Fruit fly (Drosophila melanogaster) whole organism, embryonic: ENCODE data around the gene CG12112.
A peak's percentile ranks its signal among the peaks of the same experiment; 100 is the strongest.

Experiments used
- Atf6 ChIP-seq: fragments of 200-800 bp; sonication (Bioruptor generic); IDR thresholded peaks from 2 replicates; pipeline ENCODE4 v1.3.6; 2022; ENCODE audit warnings: missing biosample characterization, missing genetic modification characterization
- B-H2 ChIP-seq: fragments of 200-800 bp; sonication (Bioruptor generic); optimal IDR thresholded peaks from 2 replicates; lab custom pipeline; 2018; ENCODE audit warnings: missing biosample characterization, mild to moderate bottlenecking, missing genetic modification characterization
- CG10209 ChIP-seq: fragments of 200-800 bp; sonication (Bioruptor generic); optimal IDR thresholded peaks from 3 replicates; lab custom pipeline; 2017; ENCODE audit warnings: missing biosample characterization, mild to moderate bottlenecking, missing genetic modification characterization, missing genetic modification reagents
- CG12299 ChIP-seq: fragments of 200-800 bp; sonication (Bioruptor generic); optimal IDR thresholded peaks from 2 replicates; lab custom pipeline; 2018; ENCODE audit warnings: missing biosample characterization, mild to moderate bottlenecking, missing genetic modification characterization
- CG12391 ChIP-seq: fragments of 200-800 bp; sonication (Bioruptor generic); optimal IDR thresholded peaks from 3 replicates; lab custom pipeline; 2018; ENCODE audit warnings: missing biosample characterization, mild to moderate bottlenecking, missing genetic modification characterization, moderate library complexity
- CG13894 ChIP-seq: fragments of 200-800 bp; sonication (Bioruptor generic); optimal IDR thresholded peaks from 3 replicates; lab custom pipeline; 2018; ENCODE audit warnings: missing biosample characterization, mild to moderate bottlenecking, missing genetic modification characterization, moderate library complexity
- CG14965 ChIP-seq: fragments of 200-800 bp; sonication (Bioruptor generic); optimal IDR thresholded peaks from 2 replicates; lab custom pipeline; 2016; ENCODE audit warnings: missing biosample characterization, missing genetic modification characterization, borderline replicate concordance
- CG15696 ChIP-seq: fragments of 200-800 bp; sonication (Bioruptor generic); optimal IDR thresholded peaks from 2 replicates; lab custom pipeline; 2019; ENCODE audit warnings: missing biosample characterization, mild to moderate bottlenecking, missing genetic modification characterization, moderate library complexity
- CG17802 ChIP-seq: fragments of 200-800 bp; sonication (Bioruptor generic); optimal IDR thresholded peaks from 2 replicates; lab custom pipeline; 2018; ENCODE audit warnings: missing biosample characterization, mild to moderate bottlenecking, missing genetic modification characterization, moderate library complexity
- CG2129 ChIP-seq: fragments of 200-800 bp; sonication (Bioruptor generic); IDR thresholded peaks from 2 replicates; pipeline ENCODE4 v1.3.6; 2022; ENCODE audit warnings: missing biosample characterization, missing genetic modification characterization; ENCODE audit not compliant: partially characterized antibody
- CG4404 ChIP-seq: fragments of 200-800 bp; sonication (Bioruptor generic); IDR thresholded peaks from 2 replicates; pipeline ENCODE4 v1.3.6; 2022; ENCODE audit warnings: missing biosample characterization, missing genetic modification characterization
- CG4617 ChIP-seq: fragments of 200-800 bp; sonication (Bioruptor generic); optimal IDR thresholded peaks from 3 replicates; lab custom pipeline; 2016; ENCODE audit warnings: missing biosample characterization, missing genetic modification characterization, borderline replicate concordance
- CG4854 ChIP-seq: fragments of 200-800 bp; sonication (Bioruptor generic); optimal IDR thresholded peaks from 2 replicates; lab custom pipeline; 2016; ENCODE audit warnings: missing biosample characterization, missing genetic modification characterization, inconsistent platforms
- CG6254 ChIP-seq: fragments of 200-800 bp; sonication (Bioruptor generic); optimal IDR thresholded peaks from 3 replicates; lab custom pipeline; 2017; ENCODE audit warnings: mild to moderate bottlenecking, missing biosample characterization, missing genetic modification reagents, missing genetic modification characterization
- Dip2 ChIP-seq: fragments of 200-800 bp; sonication (Bioruptor generic); IDR thresholded peaks from 2 replicates; pipeline ENCODE4 v1.3.6; 2022; ENCODE audit warnings: missing biosample characterization, missing genetic modification characterization
- Dp ChIP-seq: fragments of 200-800 bp; sonication (Bioruptor generic); optimal IDR thresholded peaks from 2 replicates; lab custom pipeline; 2018; ENCODE audit warnings: missing biosample characterization, mild to moderate bottlenecking, missing genetic modification characterization, moderate library complexity
- Hmx ChIP-seq: fragments of 200-800 bp; sonication (Bioruptor generic); optimal IDR thresholded peaks from 2 replicates; lab custom pipeline; 2016; ENCODE audit warnings: missing biosample characterization, missing genetic modification characterization
- Hsf ChIP-seq: fragments of 200-800 bp; sonication (Bioruptor generic); optimal IDR thresholded peaks from 3 replicates; lab custom pipeline; 2016; ENCODE audit warnings: missing biosample characterization, missing genetic modification characterization
- Med ChIP-seq: fragments of 200-800 bp; sonication (Bioruptor generic); peaks from one replicate; lab custom pipeline; 2016; ENCODE audit warnings: missing biosample characterization, missing genetic modification characterization, mild to moderate bottlenecking, inconsistent platforms, moderate library complexity
- NK7.1 ChIP-seq: fragments of 200-800 bp; sonication (Bioruptor generic); optimal IDR thresholded peaks from 3 replicates; lab custom pipeline; 2016; ENCODE audit warnings: missing biosample characterization, missing genetic modification characterization
- Nf-YA ChIP-seq: fragments of 200-800 bp; sonication (Bioruptor generic); IDR thresholded peaks from 2 replicates; pipeline ENCODE4 v1.3.6; 2022; ENCODE audit warnings: missing biosample characterization, missing genetic modification characterization
- Oli ChIP-seq: fragments of 200-800 bp; sonication (Bioruptor generic); optimal IDR thresholded peaks from 2 replicates; lab custom pipeline; 2018; ENCODE audit warnings: missing biosample characterization, mild to moderate bottlenecking, missing genetic modification characterization, moderate library complexity
- Rfx ChIP-seq: fragments of 200-800 bp; sonication (Bioruptor generic); IDR thresholded peaks from 2 replicates; pipeline ENCODE4 v1.3.6; 2022; ENCODE audit warnings: missing biosample characterization, missing genetic modification characterization
- Tbp ChIP-seq: fragments of >200 bp; optimal IDR thresholded peaks from 2 replicates; lab custom pipeline; 2018; ENCODE audit warnings: missing biosample characterization, missing genetic modification characterization
- ac ChIP-seq: fragments of 200-800 bp; sonication (Bioruptor generic); optimal IDR thresholded peaks from 3 replicates; lab custom pipeline; 2017; ENCODE audit warnings: missing biosample characterization, mild to moderate bottlenecking, missing genetic modification characterization
- al ChIP-seq: fragments of 200-800 bp; sonication (Bioruptor generic); IDR thresholded peaks from 2 replicates; pipeline ENCODE4 v1.3.6; 2022; ENCODE audit warnings: missing biosample characterization, missing genetic modification characterization
- aop ChIP-seq: fragments of 200-800 bp; sonication (Bioruptor generic); IDR thresholded peaks from 2 replicates; pipeline ENCODE4 v1.3.6; 2022; ENCODE audit warnings: missing biosample characterization, missing genetic modification characterization
- ap ChIP-seq: fragments of 200-800 bp; sonication (Bioruptor generic); IDR thresholded peaks from 2 replicates; pipeline ENCODE4 v1.3.6; 2022; ENCODE audit warnings: missing biosample characterization, missing genetic modification characterization
- bbx ChIP-seq: fragments of 200-800 bp; sonication (Bioruptor generic); IDR thresholded peaks from 2 replicates; pipeline ENCODE4 v1.3.6; 2022; ENCODE audit warnings: missing biosample characterization, missing genetic modification characterization; ENCODE audit not compliant: partially characterized antibody
- chinmo ChIP-seq: fragments of 200-800 bp; sonication (Bioruptor generic); IDR thresholded peaks from 4 replicates; pipeline ENCODE4 v1.3.6; 2022; ENCODE audit warnings: missing biosample characterization, missing genetic modification characterization; ENCODE audit not compliant: partially characterized antibody
- dan ChIP-seq: fragments of 200-800 bp; sonication (Bioruptor generic); IDR thresholded peaks from 2 replicates; pipeline ENCODE4 v1.3.6; 2022; ENCODE audit warnings: missing biosample characterization, missing genetic modification characterization
- fd3F ChIP-seq: fragments of 200-800 bp; sonication (Bioruptor generic); optimal IDR thresholded peaks from 2 replicates; lab custom pipeline; 2018; ENCODE audit warnings: missing biosample characterization, mild to moderate bottlenecking, missing genetic modification characterization, moderate library complexity
- grau ChIP-seq: fragments of 200-800 bp; optimal IDR thresholded peaks from 3 replicates; lab custom pipeline; 2019; ENCODE audit warnings: missing biosample characterization, mild to moderate bottlenecking, missing genetic modification characterization, moderate library complexity
- gsb-n ChIP-seq: fragments of 200-800 bp; sonication (Bioruptor generic); optimal IDR thresholded peaks from 3 replicates; lab custom pipeline; 2018; ENCODE audit warnings: missing biosample characterization, mild to moderate bottlenecking, missing genetic modification characterization
- ham ChIP-seq: fragments of 200-800 bp; sonication (Bioruptor generic); IDR thresholded peaks from 2 replicates; pipeline ENCODE4 v1.3.6; 2022; ENCODE audit warnings: missing biosample characterization, missing genetic modification characterization
- hkb ChIP-seq, 2 experiments: fragments of 200-800 bp in 1 of 2; fragments of >200 bp in 1 of 2; sonication (Bioruptor generic) in 1 of 2; IDR thresholded peaks in 1 of 2; optimal IDR thresholded peaks in 1 of 2; 2 replicates each; pipeline versions ENCODE4 v1.3.6 to Lab custom; 2017 to 2022; ENCODE audit warnings: missing biosample characterization in 1 of 2, missing genetic modification characterization in 1 of 2
- inv ChIP-seq: fragments of 200-800 bp; sonication (Bioruptor generic); IDR thresholded peaks from 2 replicates; pipeline ENCODE4 v1.3.6; 2022; ENCODE audit warnings: missing biosample characterization, missing genetic modification characterization; ENCODE audit not compliant: partially characterized antibody
- ken ChIP-seq: fragments of 200-800 bp; sonication (Bioruptor generic); IDR thresholded peaks from 3 replicates; pipeline ENCODE4 v1.3.6; 2022; ENCODE audit warnings: missing biosample characterization, missing genetic modification characterization
- klu ChIP-seq: fragments of 200-800 bp; sonication (Bioruptor generic); IDR thresholded peaks from 2 replicates; pipeline ENCODE4 v1.3.6; 2022; ENCODE audit warnings: missing biosample characterization, missing genetic modification characterization
- mld ChIP-seq: fragments of 200-800 bp; sonication (Bioruptor generic); IDR thresholded peaks from 3 replicates; pipeline ENCODE4 v1.3.6; 2022; ENCODE audit warnings: missing biosample characterization, missing genetic modification characterization; ENCODE audit not compliant: partially characterized antibody
- sc ChIP-seq, 3 experiments: fragments of >200 bp in 2 of 3; fragments of 200-800 bp in 1 of 3; sonication (Bioruptor generic) in 1 of 3; optimal IDR thresholded peaks; 2 replicates in 2 of 3; 3 replicates in 1 of 3; lab custom pipeline; 2017; ENCODE audit warnings: mild to moderate bottlenecking in 1 of 3, missing biosample characterization in 1 of 3, missing genetic modification characterization in 1 of 3, missing genetic modification reagents in 1 of 3
- schlank ChIP-seq: fragments of 200-800 bp; sonication (Bioruptor generic); optimal IDR thresholded peaks from 2 replicates; lab custom pipeline; 2018; ENCODE audit warnings: missing biosample characterization, mild to moderate bottlenecking, missing genetic modification characterization
- sd ChIP-seq: fragments of 200-800 bp; sonication (Bioruptor generic); optimal IDR thresholded peaks from 3 replicates; lab custom pipeline; 2018; ENCODE audit warnings: missing biosample characterization, mild to moderate bottlenecking, missing genetic modification characterization, moderate library complexity
- sisA ChIP-seq: fragments of 200-800 bp; sonication (Bioruptor generic); IDR thresholded peaks from 2 replicates; pipeline ENCODE4 v1.3.6; 2022; ENCODE audit warnings: missing biosample characterization, missing genetic modification characterization
- slbo ChIP-seq: fragments of 200-800 bp; sonication (Bioruptor generic); IDR thresholded peaks from 2 replicates; pipeline ENCODE4 v1.3.6; 2022; ENCODE audit warnings: missing biosample characterization, missing genetic modification characterization
- sr ChIP-seq: fragments of 200-800 bp; sonication (Bioruptor generic); IDR thresholded peaks from 3 replicates; pipeline ENCODE4 v1.3.6; 2022; ENCODE audit warnings: missing biosample characterization, missing genetic modification characterization
- tap ChIP-seq: fragments of 200-800 bp; optimal IDR thresholded peaks from 3 replicates; lab custom pipeline; 2019; ENCODE audit warnings: missing biosample characterization, mild to moderate bottlenecking, missing genetic modification characterization, moderate library complexity
- yki ChIP-seq: fragments of >200 bp; optimal IDR thresholded peaks from 3 replicates; lab custom pipeline; 2018
- zfh2 ChIP-seq: fragments of 200-800 bp; sonication (Bioruptor generic); optimal IDR thresholded peaks from 2 replicates; lab custom pipeline; 2016; ENCODE audit warnings: missing biosample characterization, missing genetic modification characterization

The CG12112 gene

DNA sequence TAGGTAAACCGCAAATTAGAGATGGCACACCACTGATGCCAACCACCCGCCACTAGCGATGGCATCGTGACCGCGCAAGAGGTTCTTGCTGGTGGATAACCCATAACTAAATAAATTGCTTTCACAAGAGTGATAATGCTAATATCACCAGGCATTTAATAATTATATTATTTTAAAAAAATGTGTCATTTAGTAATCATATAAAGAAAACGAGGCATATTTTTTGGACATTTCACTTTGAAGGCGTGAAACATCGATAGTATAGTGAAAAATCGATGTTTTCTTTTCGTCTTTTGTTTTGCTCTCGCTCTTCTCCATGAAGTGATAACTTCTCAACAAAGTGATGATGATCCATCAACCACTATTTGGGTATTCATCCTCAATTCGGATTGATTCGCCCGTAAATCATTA lies 1.2 kb downstream of the CG12112 start, which contains the start of gene IntS4 (continued):
- no peak for TF ChIP-seq ac (GFP tag; lab: Kevin White, UChicago)
- TF ChIP-seq CG13894 = no peak
- no peak for TF ChIP-seq aop
- 0 out of 4 replicates have a peak, but pooled peaks have one; percentile 3 for TF ChIP-seq chinmo (GFP tag; lab: Robert Waterston, UW)
- TF ChIP-seq CG4404 (GFP tag; lab: Robert Waterston, UW) = peak; percentile 58
- no peak for TF ChIP-seq CG6254 (GFP tag; lab: Kevin White, UChicago)
- no peak for TF ChIP-seq tap (tag; lab: Kevin White, UChicago)
- no peak; the same call in 1 of the 2 replicates for TF ChIP-seq klu (GFP tag; lab: Robert Waterston, UW)
- no peak for TF ChIP-seq ham (GFP tag; lab: Robert Waterston, UW)
- TF ChIP-seq slbo (GFP tag; lab: Robert Waterston, UW) = peak; percentile 83; the same call in 1 of the 2 replicates
- TF ChIP-seq CG14965 (GFP tag; lab: Kevin White, UChicago) = no peak
- peak; percentile 47 for TF ChIP-seq al (GFP tag; lab: Robert Waterston, UW)
- TF ChIP-seq mld (GFP tag; lab: Robert Waterston, UW) = peak; percentile 63; the same call in 2 of the 3 replicates
- no peak for TF ChIP-seq yki (lab: Kevin White, UChicago)
- no peak for TF ChIP-seq NK7.1
- peak; percentile 39 for TF ChIP-seq CG4854 (GFP tag; lab: Kevin White, UChicago)
- peak; percentile 59; the same call in 1 of the 3 replicates for TF ChIP-seq ken (GFP tag; lab: Robert Waterston, UW)
- no peak for TF ChIP-seq ap (GFP tag; lab: Robert Waterston, UW)
- peak; percentile 51 for TF ChIP-seq CG4617 (GFP tag; lab: Kevin White, UChicago)
- TF ChIP-seq zfh2 (GFP tag; lab: Kevin White, UChicago) = peak; percentile 63
- TF ChIP-seq hkb (optimal IDR thresholded peaks at IDR 0.05; lab: Kevin White, UChicago) = no peak
- TF ChIP-seq hkb (GFP tag; IDR thresholded peaks at IDR 0.05; lab: Robert Waterston, UW) = peak; percentile 34; the same call in 1 of the 2 replicates
- TF ChIP-seq CG12391 (tag; lab: Kevin White, UChicago) = peak; percentile 75
- TF ChIP-seq gsb-n (tag; lab: Kevin White, UChicago) = peak; percentile 59
- TF ChIP-seq sisA (GFP tag; lab: Robert Waterston, UW) = peak; percentile 39; the same call in 1 of the 2 replicates
- peak; percentile 79 for TF ChIP-seq B-H2 (GFP tag; lab: Kevin White, UChicago)
- no peak for TF ChIP-seq sr (GFP tag; lab: Robert Waterston, UW)
- TF ChIP-seq sc (optimal IDR thresholded peaks at IDR 0.05; lab: Kevin White, UChicago) = no peak
- TF ChIP-seq sc (GFP tag; optimal IDR thresholded peaks at IDR 0.05; lab: Kevin White, UChicago) = peak; percentile 24
- TF ChIP-seq Med (GFP tag; lab: Kevin White, UChicago) = peak; percentile 87
- no peak for TF ChIP-seq dan
- TF ChIP-seq Oli (tag; lab: Kevin White, UChicago) = peak; percentile 44
- TF ChIP-seq fd3F (GFP tag; lab: Kevin White, UChicago) = peak; percentile 47
- peak; percentile 55 for TF ChIP-seq Hsf
- peak; percentile 22 for TF ChIP-seq Dp (GFP tag; lab: Kevin White, UChicago)
- peak; percentile 38; the same call in 1 of the 2 replicates for TF ChIP-seq Atf6 (GFP tag; lab: Robert Waterston, UW)
- TF ChIP-seq CG12299 = peak; percentile 9
- peak; percentile 72 for TF ChIP-seq grau (tag; lab: Kevin White, UChicago)
- TF ChIP-seq Tbp (GFP tag; lab: Kevin White, UChicago) = no peak
- peak; percentile 66 for TF ChIP-seq CG15696 (tag; lab: Kevin White, UChicago)
- peak; percentile 86 for TF ChIP-seq bbx (GFP tag; lab: Robert Waterston, UW)
- TF ChIP-seq Dip2 (GFP tag; lab: Robert Waterston, UW) = no peak
- TF ChIP-seq inv (GFP tag; lab: Robert Waterston, UW) = peak; percentile 94
- TF ChIP-seq Nf-YA (GFP tag; lab: Robert Waterston, UW) = no peak
- TF ChIP-seq sd (tag; lab: Kevin White, UChicago) = no peak
- no peak for TF ChIP-seq schlank
- no peak for TF ChIP-seq CG17802
- TF ChIP-seq CG2129 (GFP tag; lab: Robert Waterston, UW) = peak; percentile 89
- no peak for TF ChIP-seq Hmx (GFP tag; lab: Kevin White, UChicago)
- peak; percentile 53 for TF ChIP-seq CG10209 (GFP tag; lab: Kevin White, UChicago)
- TF ChIP-seq Rfx = peak; percentile 83
